Worm (Caenorhabditis elegans) whole organism, L3 larva: Measurements from ENCODE around the gene nhr-163.

Experiments
- R02D3.7 ChIP-seq: fragments of 150-350 bp; optimal IDR thresholded peaks from 2 replicates; lab custom pipeline; 2014; ENCODE audit warnings: missing biosample characterization, missing genetic modification characterization
- aly-2 ChIP-seq: fragments of 150-350 bp; optimal IDR thresholded peaks from 2 replicates; lab custom pipeline; 2014; ENCODE audit warnings: missing biosample characterization, missing genetic modification characterization
- ama-1 ChIP-seq: fragments of 150-350 bp; optimal IDR thresholded peaks from 2 replicates; lab custom pipeline; 2018
- ceh-28 ChIP-seq: fragments of 150-350 bp; optimal IDR thresholded peaks from 2 replicates; lab custom pipeline; 2014; ENCODE audit warnings: missing biosample characterization, missing genetic modification reagents, missing genetic modification characterization
- ceh-82 ChIP-seq: fragments of 150-350 bp; optimal IDR thresholded peaks from 2 replicates; lab custom pipeline; 2014; ENCODE audit warnings: missing biosample characterization, missing genetic modification characterization
- ceh-9 ChIP-seq: sonication (generic microtip); optimal IDR thresholded peaks from 2 replicates; lab custom pipeline; 2018; ENCODE audit warnings: missing biosample characterization, missing genetic modification characterization
- daf-12 ChIP-seq: fragments of 150-350 bp; optimal IDR thresholded peaks from 2 replicates; lab custom pipeline; 2014; ENCODE audit warnings: missing biosample characterization, missing genetic modification reagents, missing genetic modification characterization
- elt-1 ChIP-seq: fragments of 150-350 bp; optimal IDR thresholded peaks from 2 replicates; lab custom pipeline; 2014; ENCODE audit warnings: missing biosample characterization, missing genetic modification characterization
- elt-2 ChIP-seq: sonication (generic microtip); optimal IDR thresholded peaks from 2 replicates; lab custom pipeline; 2016; ENCODE audit warnings: missing genetic modification reagents, mild to moderate bottlenecking, missing genetic modification characterization, missing compliant biosample characterization
- elt-3 ChIP-seq, 3 experiments: fragments of 150-350 bp in 1 of 3; sonication (generic microtip) in 2 of 3; optimal IDR thresholded peaks; 2 replicates in 2 of 3; 4 replicates in 1 of 3; lab custom pipeline; 2014 to 2017; ENCODE audit warnings: missing biosample characterization in 3 of 3, missing genetic modification characterization in 3 of 3
- eor-1 ChIP-seq, 2 experiments: fragments of 150-350 bp; optimal IDR thresholded peaks; 2 replicates each; lab custom pipeline; 2014 to 2018; ENCODE audit warnings: missing biosample characterization in 2 of 2, missing genetic modification characterization in 2 of 2
- fkh-10 ChIP-seq: sonication (generic microtip); optimal IDR thresholded peaks from 2 replicates; lab custom pipeline; 2017; ENCODE audit warnings: missing biosample characterization, missing genetic modification reagents, missing genetic modification characterization
- fkh-2 ChIP-seq: fragments of 150-350 bp; optimal IDR thresholded peaks from 2 replicates; lab custom pipeline; 2014; ENCODE audit warnings: missing biosample characterization, missing genetic modification reagents, missing genetic modification characterization
- fos-1 ChIP-seq: fragments of 150-350 bp; optimal IDR thresholded peaks from 2 replicates; lab custom pipeline; 2014; ENCODE audit warnings: missing biosample characterization, missing genetic modification characterization
- hmg-11 ChIP-seq: sonication (generic microtip); optimal IDR thresholded peaks from 2 replicates; lab custom pipeline; 2016; ENCODE audit warnings: missing genetic modification characterization, missing compliant biosample characterization
- lin-15B ChIP-seq: fragments of 150-350 bp; optimal IDR thresholded peaks from 2 replicates; lab custom pipeline; 2014; ENCODE audit warnings: missing biosample characterization, missing genetic modification characterization
- lin-39 ChIP-seq: fragments of 150-350 bp; optimal IDR thresholded peaks from 2 replicates; lab custom pipeline; 2018; ENCODE audit warnings: missing biosample characterization, missing genetic modification reagents, missing genetic modification characterization
- mdl-1 ChIP-seq: fragments of 150-350 bp; optimal IDR thresholded peaks from 2 replicates; lab custom pipeline; 2014; ENCODE audit warnings: missing biosample characterization, missing genetic modification characterization
- mml-1 ChIP-seq: fragments of 150-350 bp; sonication (generic microtip); optimal IDR thresholded peaks from 3 replicates; lab custom pipeline; 2014; ENCODE audit warnings: missing biosample characterization, missing genetic modification characterization
- nhr-11 ChIP-seq: fragments of 150-350 bp; optimal IDR thresholded peaks from 2 replicates; lab custom pipeline; 2014; ENCODE audit warnings: missing biosample characterization, missing genetic modification characterization
- nhr-12 ChIP-seq: fragments of 150-350 bp; optimal IDR thresholded peaks from 2 replicates; lab custom pipeline; 2014; ENCODE audit warnings: missing biosample characterization, missing genetic modification characterization
- nhr-23 ChIP-seq: fragments of 150-350 bp; optimal IDR thresholded peaks from 2 replicates; lab custom pipeline; 2014; ENCODE audit warnings: missing biosample characterization, missing genetic modification reagents, missing genetic modification characterization
- nhr-237 ChIP-seq: fragments of 150-350 bp; optimal IDR thresholded peaks from 2 replicates; lab custom pipeline; 2014; ENCODE audit warnings: missing biosample characterization, missing genetic modification characterization
- nhr-25 ChIP-seq: sonication (generic microtip); optimal IDR thresholded peaks from 2 replicates; lab custom pipeline; 2017; ENCODE audit warnings: missing biosample characterization, missing genetic modification characterization
- nhr-28 ChIP-seq: fragments of 150-350 bp; optimal IDR thresholded peaks from 2 replicates; lab custom pipeline; 2014; ENCODE audit warnings: missing biosample characterization, missing genetic modification characterization
- nhr-43 ChIP-seq: sonication (generic microtip); optimal IDR thresholded peaks from 2 replicates; lab custom pipeline; 2016; ENCODE audit warnings: mild to moderate bottlenecking, missing genetic modification characterization, missing compliant biosample characterization; ENCODE audit not compliant: poor library complexity, severe bottlenecking
- nhr-67 ChIP-seq: fragments of 150-350 bp; optimal IDR thresholded peaks from 2 replicates; lab custom pipeline; 2014; ENCODE audit warnings: missing biosample characterization, missing genetic modification characterization
- nhr-77 ChIP-seq: fragments of 150-350 bp; optimal IDR thresholded peaks from 2 replicates; lab custom pipeline; 2014; ENCODE audit warnings: missing biosample characterization, missing genetic modification characterization
- pqm-1 ChIP-seq: fragments of 150-350 bp; optimal IDR thresholded peaks from 2 replicates; lab custom pipeline; 2017; ENCODE audit warnings: missing biosample characterization, missing genetic modification characterization, inconsistent platforms
- sea-2 ChIP-seq: fragments of 150-350 bp; sonication (generic microtip); optimal IDR thresholded peaks from 4 replicates; lab custom pipeline; 2014; ENCODE audit warnings: missing biosample characterization, missing genetic modification reagents, missing genetic modification characterization
- skn-1 ChIP-seq: fragments of 150-350 bp; optimal IDR thresholded peaks from 2 replicates; lab custom pipeline; 2014; ENCODE audit warnings: missing biosample characterization, missing genetic modification characterization
- snpc-4 ChIP-seq: fragments of 150-350 bp; optimal IDR thresholded peaks from 2 replicates; lab custom pipeline; 2014; ENCODE audit warnings: missing biosample characterization, missing genetic modification characterization
- unc-39 ChIP-seq: sonication (generic microtip); optimal IDR thresholded peaks from 4 replicates; lab custom pipeline; 2017; ENCODE audit warnings: missing biosample characterization, missing genetic modification characterization
- unc-62 ChIP-seq: fragments of 150-350 bp; sonication (generic microtip); optimal IDR thresholded peaks from 4 replicates; lab custom pipeline; 2014; ENCODE audit warnings: missing biosample characterization, missing genetic modification reagents, missing genetic modification characterization
- zag-1 ChIP-seq: fragments of 150-350 bp; optimal IDR thresholded peaks from 2 replicates; lab custom pipeline; 2014; ENCODE audit warnings: missing biosample characterization, missing genetic modification characterization
- ztf-11 ChIP-seq: fragments of 150-350 bp; optimal IDR thresholded peaks from 2 replicates; lab custom pipeline; 2014; ENCODE audit warnings: missing biosample characterization, missing genetic modification characterization
- ztf-4 ChIP-seq: fragments of 150-350 bp; optimal IDR thresholded peaks from 2 replicates; lab custom pipeline; 2014; ENCODE audit warnings: missing biosample characterization, missing genetic modification characterization

Gene nhr-163

DNA sequence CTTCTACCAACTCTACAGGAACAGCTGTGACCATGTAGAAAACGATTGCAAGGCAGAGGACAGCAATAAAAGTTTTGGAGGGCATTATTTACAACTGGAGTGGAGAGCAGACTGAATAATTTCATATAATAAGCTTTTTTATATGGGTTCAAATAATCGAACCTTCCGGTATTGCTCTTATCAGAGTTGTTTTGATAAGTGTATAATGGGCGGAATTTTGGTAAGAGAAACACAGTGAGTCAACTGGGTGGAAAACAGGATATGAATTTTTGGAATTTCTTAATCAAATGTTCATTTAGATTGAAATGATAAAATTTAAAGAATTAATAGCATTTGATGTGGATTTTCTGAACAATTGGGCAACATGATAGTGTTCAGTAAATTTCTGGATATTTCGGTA, 36.1 kb downstream of the nhr-163 start, which contains the start of gene Y57E12B.11:
TSS of gene Y57E12B.11 (minus strand) at position 101 of the 400 bp plus-strand sequence.
- no peak for TF ChIP-seq snpc-4 (tag; lab: Kevin White, UChicago)
- no peak for TF ChIP-seq ama-1 (lab: Kevin White, UChicago)
- TF ChIP-seq ztf-11 (tag; lab: Kevin White, UChicago) = no peak
- no peak for TF ChIP-seq fkh-2
- TF ChIP-seq lin-15B (tag; lab: Kevin White, UChicago) = no peak
- TF ChIP-seq nhr-43 (tag; lab: Kevin White, UChicago) = no peak
- TF ChIP-seq zag-1 (tag; lab: Kevin White, UChicago) = no peak
- no peak for TF ChIP-seq ceh-82 (tag; lab: Kevin White, UChicago)
- TF ChIP-seq unc-39 (tag; lab: Kevin White, UChicago) = no peak
- TF ChIP-seq hmg-11 (tag; lab: Kevin White, UChicago) = no peak
- TF ChIP-seq pqm-1 = no peak
- no peak for TF ChIP-seq nhr-28
- no peak for TF ChIP-seq elt-1

DNA sequence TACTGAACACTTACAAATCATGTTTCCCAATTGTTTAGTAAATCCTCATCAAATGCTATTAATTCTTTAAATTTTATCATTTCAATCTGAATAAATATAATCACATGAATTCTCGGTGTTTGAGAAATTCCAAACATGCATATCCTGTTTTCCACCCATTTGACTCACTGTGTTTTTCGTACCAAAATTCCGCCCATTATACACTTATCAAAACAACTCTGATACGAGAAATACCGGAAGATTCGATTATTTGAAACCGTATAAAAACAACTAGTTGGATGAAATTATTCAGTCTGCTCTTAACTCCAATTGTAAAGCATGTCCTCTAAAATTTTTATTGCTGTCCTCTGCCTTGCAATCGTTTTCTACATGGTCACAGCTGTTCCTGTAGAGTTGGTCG, 37.6 kb downstream of the nhr-163 start, which contains the start of gene Y57E12B.1:
TSS of gene Y57E12B.1 (plus strand) at position 301 of the 400 bp plus-strand sequence.
- no peak for TF ChIP-seq hmg-11 (tag; lab: Kevin White, UChicago)
- TF ChIP-seq elt-2 (tag; lab: Kevin White, UChicago) = no peak
- no peak for TF ChIP-seq zag-1 (tag; lab: Kevin White, UChicago)
- no peak for TF ChIP-seq pqm-1
- no peak for TF ChIP-seq fkh-2
- no peak for TF ChIP-seq eor-1 (tag; optimal IDR thresholded peaks at IDR 0.05; lab: Kevin White, UChicago)
- TF ChIP-seq ztf-4 (tag; lab: Kevin White, UChicago) = no peak
- TF ChIP-seq elt-3 (tag; optimal IDR thresholded peaks at IDR 0.05; lab: Kevin White, UChicago) = no peak
- TF ChIP-seq lin-15B (tag; lab: Kevin White, UChicago) = no peak
- no peak for TF ChIP-seq nhr-77 (tag; lab: Kevin White, UChicago)
- no peak for TF ChIP-seq nhr-11 (tag; lab: Kevin White, UChicago)
- no peak for TF ChIP-seq nhr-23
- no peak for TF ChIP-seq nhr-67 (tag; lab: Kevin White, UChicago)
- TF ChIP-seq unc-39 (tag; lab: Kevin White, UChicago) = no peak
- no peak for TF ChIP-seq R02D3.7 (tag; lab: Kevin White, UChicago)
- no peak for TF ChIP-seq fkh-10 (GFP tag; lab: Kevin White, UChicago)
- TF ChIP-seq unc-62 = no peak
- TF ChIP-seq ceh-28 (tag; lab: Kevin White, UChicago) = no peak
- no peak for TF ChIP-seq ceh-9
- TF ChIP-seq nhr-237 = no peak

DNA sequence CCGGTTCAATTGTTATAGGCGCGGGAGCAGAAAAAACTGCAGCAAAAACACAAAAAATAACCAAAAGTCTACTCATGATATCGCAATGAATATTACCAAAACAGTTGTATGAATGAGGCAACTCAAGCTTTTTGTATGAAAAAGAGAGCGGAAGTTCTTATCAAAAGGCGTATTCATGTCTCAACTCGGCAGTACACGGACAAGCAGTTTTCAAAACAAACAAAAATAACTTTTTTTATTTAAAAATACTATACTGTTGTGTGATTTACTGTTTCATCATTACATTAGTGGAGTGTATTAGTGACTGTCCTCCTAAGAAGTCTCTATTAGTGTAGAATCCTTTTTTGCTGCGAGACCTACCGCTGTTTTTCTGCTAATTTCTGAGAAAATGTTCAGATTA, 38.4 kb downstream of the nhr-163 start, which contains the start of gene Y57E12B.4:
TSS of gene Y57E12B.4 (minus strand) at position 101 of the 400 bp plus-strand sequence.
- TF ChIP-seq fkh-2 (no peak), nhr-67 (tag; lab: Kevin White, UChicago) (no peak), fkh-10 (GFP tag; lab: Kevin White, UChicago) (no peak), sea-2 (GFP tag; lab: Kevin White, UChicago) (no peak), eor-1 (tag; optimal IDR thresholded peaks at IDR 0.05; lab: Kevin White, UChicago) (no peak), elt-2 (tag; lab: Kevin White, UChicago) (no peak), mml-1 (tag; lab: Kevin White, UChicago) (no peak), lin-39 (no peak), nhr-12 (tag; lab: Kevin White, UChicago) (no peak), ama-1 (lab: Kevin White, UChicago) (no peak), nhr-28 (no peak), fos-1 (tag; lab: Kevin White, UChicago) (no peak)

DNA sequence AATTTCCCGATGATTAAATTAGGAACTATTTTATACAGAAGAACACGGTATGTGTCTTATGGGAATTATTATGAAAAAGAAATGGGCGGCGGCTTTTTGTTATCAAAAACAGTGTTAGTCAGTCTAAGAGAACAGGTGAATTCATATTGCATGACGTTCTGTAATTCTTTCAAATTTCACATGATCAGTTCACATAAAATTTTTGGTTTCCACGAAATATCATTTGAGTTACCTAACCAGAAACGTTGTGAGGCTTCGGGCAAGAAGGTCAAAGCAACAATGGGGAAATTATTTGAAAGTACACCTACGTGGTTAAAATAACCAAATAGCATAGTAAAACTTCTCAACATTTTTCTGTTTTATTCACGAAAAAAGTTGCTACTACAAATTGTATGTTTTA, 50.0 kb downstream of the nhr-163 start, which contains the start of gene Y57E12B.10:
TSS of gene Y57E12B.10 (minus strand) at position 101 of the 400 bp plus-strand sequence.
- TF ChIP-seq R02D3.7 (tag; lab: Kevin White, UChicago) (no peak), nhr-67 (tag; lab: Kevin White, UChicago) (no peak)

DNA sequence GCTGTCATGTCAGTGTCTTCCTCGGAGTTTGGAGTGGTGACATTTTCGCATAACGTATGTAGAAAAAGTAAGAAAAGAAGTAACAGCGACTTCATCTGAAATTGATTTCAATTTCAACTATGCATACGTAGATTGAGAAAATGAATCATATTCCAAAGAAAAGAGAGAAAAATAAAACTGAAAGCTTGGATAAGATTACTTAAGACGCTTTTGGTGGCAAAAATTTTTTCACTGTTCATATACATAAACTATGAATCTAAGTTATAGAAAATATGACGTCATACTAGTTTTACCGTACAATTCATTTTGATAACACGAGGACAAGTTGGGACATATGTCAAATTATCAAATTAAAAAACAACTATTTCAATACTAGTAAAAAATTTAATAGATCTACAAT, 51.6 kb downstream of the nhr-163 start, which contains the start of gene lipl-6:
TSS of gene lipl-6 (minus strand) at position 101 of the 400 bp plus-strand sequence.
- TF ChIP-seq skn-1 (tag; lab: Kevin White, UChicago) = no peak
- TF ChIP-seq nhr-11 (tag; lab: Kevin White, UChicago) = no peak
- no peak for TF ChIP-seq nhr-23
- TF ChIP-seq eor-1 (tag; optimal IDR thresholded peaks at IDR 0.05; lab: Kevin White, UChicago) = no peak
- TF ChIP-seq pqm-1 = no peak
- no peak for TF ChIP-seq mml-1 (tag; lab: Kevin White, UChicago)
- TF ChIP-seq ztf-4 (tag; lab: Kevin White, UChicago) = no peak
- no peak for TF ChIP-seq sea-2 (GFP tag; lab: Kevin White, UChicago)
- no peak for TF ChIP-seq daf-12 (tag; lab: Kevin White, UChicago)
- TF ChIP-seq aly-2 (tag; lab: Kevin White, UChicago) = no peak
- TF ChIP-seq snpc-4 (tag; lab: Kevin White, UChicago) = no peak
- no peak for TF ChIP-seq nhr-25 (tag; lab: Kevin White, UChicago)
- TF ChIP-seq elt-3 (tag; optimal IDR thresholded peaks at IDR 0.05; lab: Kevin White, UChicago) = no peak
- TF ChIP-seq ceh-28 (tag; lab: Kevin White, UChicago) = no peak
- no peak for TF ChIP-seq ceh-82 (tag; lab: Kevin White, UChicago)
- no peak for TF ChIP-seq nhr-77 (tag; lab: Kevin White, UChicago)
- TF ChIP-seq mdl-1 (tag; lab: Kevin White, UChicago) = no peak
